Fruit fly (Drosophila melanogaster) whole organism, embryonic: Measurements from ENCODE around the gene CG12814.

Source experiments
- Aef1 ChIP-seq: fragments of 200-800 bp; sonication (Bioruptor generic); IDR thresholded peaks from 3 replicates; pipeline ENCODE4 v1.3.6; 2022; ENCODE audit warnings: missing biosample characterization, missing genetic modification characterization
- CG10431 ChIP-seq: fragments of 200-800 bp; sonication (Bioruptor generic); optimal IDR thresholded peaks from 3 replicates; lab custom pipeline; 2018; ENCODE audit warnings: missing biosample characterization, mild to moderate bottlenecking, missing genetic modification characterization
- CG10462 ChIP-seq: fragments of 200-800 bp; sonication (Bioruptor generic); optimal IDR thresholded peaks from 2 replicates; lab custom pipeline; 2016; ENCODE audit warnings: missing biosample characterization, missing genetic modification characterization
- CG10565 ChIP-seq: fragments of 200-800 bp; sonication (Bioruptor generic); optimal IDR thresholded peaks from 3 replicates; lab custom pipeline; 2016; ENCODE audit warnings: missing biosample characterization, mild to moderate bottlenecking, missing genetic modification characterization
- CG11085 ChIP-seq: fragments of 200-800 bp; sonication (Bioruptor generic); IDR thresholded peaks from 2 replicates; pipeline ENCODE4 v1.3.6; 2022; ENCODE audit warnings: missing biosample characterization, missing genetic modification characterization
- CG11695 ChIP-seq: fragments of 200-800 bp; sonication (Bioruptor generic); IDR thresholded peaks from 3 replicates; pipeline ENCODE4 v1.3.6; 2022; ENCODE audit warnings: missing biosample characterization, missing genetic modification characterization
- CG12659 ChIP-seq: fragments of 200-800 bp; sonication (Bioruptor generic); optimal IDR thresholded peaks from 3 replicates; lab custom pipeline; 2017; ENCODE audit warnings: mild to moderate bottlenecking, missing biosample characterization, missing genetic modification reagents, missing genetic modification characterization
- CG13624 ChIP-seq: fragments of 200-800 bp; sonication (Bioruptor generic); optimal IDR thresholded peaks from 2 replicates; lab custom pipeline; 2016; ENCODE audit warnings: missing biosample characterization, missing genetic modification characterization
- CG14050 ChIP-seq: fragments of 200-800 bp; sonication (Bioruptor generic); IDR thresholded peaks from 3 replicates; pipeline ENCODE4 v1.3.6; 2022; ENCODE audit warnings: missing biosample characterization, missing genetic modification characterization
- CG14667 ChIP-seq: fragments of 200-800 bp; sonication (Bioruptor generic); IDR thresholded peaks from 2 replicates; pipeline ENCODE4 v1.3.6; 2022; ENCODE audit warnings: missing biosample characterization, missing genetic modification characterization
- CG16813 ChIP-seq: fragments of 200-800 bp; sonication (Bioruptor generic); IDR thresholded peaks from 3 replicates; pipeline ENCODE4 v1.3.6; 2022; ENCODE audit warnings: missing biosample characterization, missing genetic modification characterization; ENCODE audit not compliant: partially characterized antibody
- CG2678 ChIP-seq: fragments of 200-800 bp; sonication (Bioruptor generic); optimal IDR thresholded peaks from 3 replicates; lab custom pipeline; 2019; ENCODE audit warnings: missing biosample characterization, mild to moderate bottlenecking, missing genetic modification characterization, moderate library complexity
- CG2712 ChIP-seq: fragments of 200-800 bp; optimal IDR thresholded peaks from 3 replicates; lab custom pipeline; 2019; ENCODE audit warnings: missing biosample characterization, mild to moderate bottlenecking, missing genetic modification characterization, moderate library complexity
- CG3065 ChIP-seq: fragments of 200-800 bp; sonication (Bioruptor generic); optimal IDR thresholded peaks from 2 replicates; lab custom pipeline; 2016; ENCODE audit warnings: missing biosample characterization, missing genetic modification characterization
- CG31441 ChIP-seq: fragments of 200-800 bp; sonication (Bioruptor generic); IDR thresholded peaks from 2 replicates; pipeline ENCODE4 v1.3.6; 2022; ENCODE audit warnings: missing biosample characterization, missing genetic modification characterization
- CG3726 ChIP-seq: fragments of 200-800 bp; sonication (Bioruptor generic); IDR thresholded peaks from 3 replicates; pipeline ENCODE4, ENCODE4 v1.3.6; 2022; ENCODE audit warnings: missing biosample characterization, missing genetic modification characterization
- CG4424 ChIP-seq: fragments of 200-800 bp; sonication (Bioruptor generic); optimal IDR thresholded peaks from 3 replicates; lab custom pipeline; 2016; ENCODE audit warnings: missing biosample characterization, missing genetic modification characterization
- CG5245 ChIP-seq: fragments of 200-800 bp; sonication (Bioruptor generic); optimal IDR thresholded peaks from 3 replicates; lab custom pipeline; 2016; ENCODE audit warnings: missing biosample characterization, missing genetic modification characterization
- CG6175 ChIP-seq: fragments of 200-800 bp; sonication (Bioruptor generic); IDR thresholded peaks from 3 replicates; pipeline ENCODE4 v1.3.6; 2022; ENCODE audit warnings: missing biosample characterization, missing genetic modification characterization
- CG7271 ChIP-seq: fragments of 200-800 bp; sonication (Bioruptor generic); optimal IDR thresholded peaks from 2 replicates; lab custom pipeline; 2018; ENCODE audit warnings: missing biosample characterization, mild to moderate bottlenecking, missing genetic modification characterization, moderate library complexity
- CG8388 ChIP-seq: fragments of 200-800 bp; sonication (Bioruptor generic); optimal IDR thresholded peaks from 2 replicates; lab custom pipeline; 2019; ENCODE audit warnings: missing biosample characterization, mild to moderate bottlenecking, missing genetic modification characterization, moderate library complexity
- CG9932 ChIP-seq: fragments of 200-800 bp; sonication (Bioruptor generic); IDR thresholded peaks from 2 replicates; pipeline ENCODE4 v1.3.6; 2022; ENCODE audit warnings: missing biosample characterization, missing genetic modification characterization
- CrebB ChIP-seq: fragments of 200-800 bp; sonication (Bioruptor generic); optimal IDR thresholded peaks from 3 replicates; lab custom pipeline; 2018; ENCODE audit warnings: missing biosample characterization, mild to moderate bottlenecking, missing genetic modification characterization
- D19A ChIP-seq: fragments of 200-800 bp; optimal IDR thresholded peaks from 3 replicates; lab custom pipeline; 2019; ENCODE audit warnings: missing biosample characterization, mild to moderate bottlenecking, missing genetic modification characterization, moderate library complexity
- Dad ChIP-seq: fragments of 200-800 bp; sonication (Bioruptor generic); optimal IDR thresholded peaks from 3 replicates; lab custom pipeline; 2016; ENCODE audit warnings: missing biosample characterization, missing genetic modification characterization
- Dbx ChIP-seq: fragments of 200-800 bp; sonication (Bioruptor generic); IDR thresholded peaks from 3 replicates; pipeline ENCODE4 v1.3.6; 2022; ENCODE audit warnings: missing biosample characterization, missing genetic modification characterization
- Ets97D ChIP-seq: fragments of 200-800 bp; sonication (Bioruptor generic); optimal IDR thresholded peaks from 3 replicates; lab custom pipeline; 2016; ENCODE audit warnings: missing biosample characterization, missing genetic modification characterization
- HLHmδ ChIP-seq: fragments of 200-800 bp; sonication (Bioruptor generic); optimal IDR thresholded peaks from 2 replicates; lab custom pipeline; 2018; ENCODE audit warnings: missing biosample characterization, mild to moderate bottlenecking, missing genetic modification characterization, moderate library complexity
- Hand ChIP-seq: fragments of 200-800 bp; sonication (Bioruptor generic); optimal IDR thresholded peaks from 2 replicates; lab custom pipeline; 2017; ENCODE audit warnings: mild to moderate bottlenecking, missing biosample characterization, missing genetic modification reagents, missing genetic modification characterization
- Kr ChIP-seq: fragments of 200-800 bp; sonication (Bioruptor generic); optimal IDR thresholded peaks from 2 replicates; lab custom pipeline; 2017; ENCODE audit warnings: missing biosample characterization, mild to moderate bottlenecking, missing genetic modification characterization
- Lpt ChIP-seq: fragments of >200 bp; optimal IDR thresholded peaks from 2 replicates; lab custom pipeline; 2018; ENCODE audit warnings: missing biosample characterization, missing genetic modification characterization
- Meics ChIP-seq: fragments of 200-800 bp; sonication (Bioruptor generic); optimal IDR thresholded peaks from 2 replicates; lab custom pipeline; 2017; ENCODE audit warnings: missing biosample characterization, mild to moderate bottlenecking, missing genetic modification characterization
- NFAT ChIP-seq: fragments of 200-800 bp; sonication (Bioruptor generic); IDR thresholded peaks from 2 replicates; pipeline ENCODE4 v1.3.6; 2022; ENCODE audit warnings: missing biosample characterization, missing genetic modification characterization
- Rfx ChIP-seq: fragments of 200-800 bp; sonication (Bioruptor generic); IDR thresholded peaks from 2 replicates; pipeline ENCODE4 v1.3.6; 2022; ENCODE audit warnings: missing biosample characterization, missing genetic modification characterization
- Tbp ChIP-seq: fragments of >200 bp; optimal IDR thresholded peaks from 2 replicates; lab custom pipeline; 2018; ENCODE audit warnings: missing biosample characterization, missing genetic modification characterization
- abd-A ChIP-seq: fragments of 200-800 bp; sonication (Bioruptor generic); optimal IDR thresholded peaks from 3 replicates; lab custom pipeline; 2019; ENCODE audit warnings: missing biosample characterization, mild to moderate bottlenecking, missing genetic modification characterization, moderate library complexity
- ci ChIP-seq: fragments of 200-800 bp; sonication (Bioruptor generic); IDR thresholded peaks from 3 replicates; pipeline ENCODE4 v1.3.6; 2022; ENCODE audit warnings: missing biosample characterization, missing genetic modification characterization
- croc ChIP-seq: fragments of 200-800 bp; sonication (Bioruptor generic); conservative IDR thresholded peaks from 3 replicates; pipeline ENCODE4 v1.3.6; 2022; ENCODE audit warnings: missing biosample characterization, missing genetic modification characterization
- crol ChIP-seq: fragments of 200-800 bp; sonication (Bioruptor generic); IDR thresholded peaks from 2 replicates; pipeline ENCODE4 v1.3.6; 2022; ENCODE audit warnings: missing biosample characterization, missing genetic modification characterization
- fu2 ChIP-seq: fragments of 200-800 bp; sonication (Bioruptor generic); optimal IDR thresholded peaks from 2 replicates; lab custom pipeline; 2016; ENCODE audit warnings: missing biosample characterization, missing genetic modification characterization
- gfzf ChIP-seq: fragments of 200-800 bp; sonication (Bioruptor generic); optimal IDR thresholded peaks from 2 replicates; lab custom pipeline; 2016; ENCODE audit warnings: missing biosample characterization, mild to moderate bottlenecking, missing genetic modification characterization, moderate library complexity
- grn ChIP-seq: fragments of 200-800 bp; sonication (Bioruptor generic); optimal IDR thresholded peaks from 3 replicates; lab custom pipeline; 2017; ENCODE audit warnings: missing biosample characterization, missing genetic modification characterization
- hth ChIP-seq: fragments of >200 bp; optimal IDR thresholded peaks from 2 replicates; lab custom pipeline; 2017; ENCODE audit warnings: inconsistent platforms
- kni ChIP-seq: fragments of 200-800 bp; sonication (Bioruptor generic); optimal IDR thresholded peaks from 3 replicates; lab custom pipeline; 2017; ENCODE audit warnings: mild to moderate bottlenecking, missing biosample characterization, missing genetic modification reagents, missing genetic modification characterization
- lmd ChIP-seq: fragments of 200-800 bp; sonication (Bioruptor generic); IDR thresholded peaks from 2 replicates; pipeline ENCODE4 v1.3.6; 2022; ENCODE audit warnings: missing biosample characterization, missing genetic modification characterization
- p53 ChIP-seq: fragments of 200-800 bp; sonication (Bioruptor generic); optimal IDR thresholded peaks from 2 replicates; lab custom pipeline; 2016; ENCODE audit warnings: missing biosample characterization, missing genetic modification characterization
- sd ChIP-seq: fragments of 200-800 bp; sonication (Bioruptor generic); optimal IDR thresholded peaks from 3 replicates; lab custom pipeline; 2018; ENCODE audit warnings: missing biosample characterization, mild to moderate bottlenecking, missing genetic modification characterization, moderate library complexity
- tin ChIP-seq: fragments of 200-800 bp; sonication (Bioruptor generic); optimal IDR thresholded peaks from 3 replicates; lab custom pipeline; 2016; ENCODE audit warnings: missing biosample characterization, missing genetic modification characterization
- tio ChIP-seq: fragments of 200-800 bp; sonication (Bioruptor generic); optimal IDR thresholded peaks from 2 replicates; lab custom pipeline; 2017; ENCODE audit warnings: missing biosample characterization, missing genetic modification characterization, inconsistent platforms
- toy ChIP-seq: fragments of 200-800 bp; sonication (Bioruptor generic); IDR thresholded peaks from 2 replicates; pipeline ENCODE4 v1.3.6; 2022; ENCODE audit warnings: missing biosample characterization, missing genetic modification characterization
- usp ChIP-seq: fragments of >200 bp; optimal IDR thresholded peaks from 2 replicates; lab custom pipeline; 2017; ENCODE audit warnings: missing biosample characterization, missing genetic modification characterization
- wdn ChIP-seq: fragments of 200-800 bp; sonication (Bioruptor generic); IDR thresholded peaks from 2 replicates; pipeline ENCODE4 v1.3.6; 2022; ENCODE audit warnings: missing biosample characterization, missing genetic modification characterization
- z ChIP-seq: fragments of 200-800 bp; sonication (Bioruptor generic); IDR thresholded peaks from 3 replicates; pipeline ENCODE4 v1.3.6; 2022; ENCODE audit warnings: missing biosample characterization, missing genetic modification characterization

CG12814 gene

dm6 chr3R:10213430-10213829 is 24.0 kb upstream of the CG12814 start (continued):
- TF ChIP-seq sd (tag; lab: Kevin White, UChicago) (peak; percentile 12), D19A (tag; lab: Kevin White, UChicago) (peak; percentile 63), CG11695 (GFP tag; lab: Robert Waterston, UW) (peak; percentile 48; the same call in 1 of the 3 replicates), NFAT (GFP tag; lab: Robert Waterston, UW) (peak; percentile 51), Lpt (GFP tag; lab: Kevin White, UChicago) (no peak), Meics (peak; percentile 35), CG2678 (tag; lab: Kevin White, UChicago) (no peak), CG5245 (GFP tag; lab: Kevin White, UChicago) (peak; percentile 36), tio (GFP tag; lab: Kevin White, UChicago) (peak; percentile 12), HLHmδ (GFP tag; lab: Kevin White, UChicago) (no peak), croc (peak; percentile 63; the same call in 2 of the 3 replicates), wdn (GFP tag; lab: Robert Waterston, UW) (no peak), Dbx (GFP tag; lab: Robert Waterston, UW) (no peak), CG9932 (GFP tag; lab: Robert Waterston, UW) (0 out of 2 replicates have a peak, but pooled peaks have one; percentile 23), fu2 (GFP tag; lab: Kevin White, UChicago) (no peak), abd-A (no peak), hth (lab: Kevin White, UChicago) (no peak), z (no peak), kni (GFP tag; lab: Kevin White, UChicago) (no peak), Dad (GFP tag; lab: Kevin White, UChicago) (no peak), CG6175 (GFP tag; lab: Robert Waterston, UW) (no peak), CG10462 (peak; percentile 2), CG8388 (GFP tag; lab: Kevin White, UChicago) (peak; percentile 77), CG3726 (0 out of 3 replicates have a peak, but pooled peaks have one; percentile 31), ci (GFP tag; lab: Robert Waterston, UW) (peak; percentile 86), tin (GFP tag; lab: Kevin White, UChicago) (peak; percentile 55), gfzf (GFP tag; lab: Kevin White, UChicago) (no peak), CG13624 (GFP tag; lab: Kevin White, UChicago) (no peak), CG2712 (tag; lab: Kevin White, UChicago) (peak; percentile 86), grn (GFP tag; lab: Kevin White, UChicago) (no peak), Tbp (GFP tag; lab: Kevin White, UChicago) (no peak), CG7271 (tag; lab: Kevin White, UChicago) (no peak), Aef1 (GFP tag; lab: Robert Waterston, UW) (peak; percentile 63; the same call in 2 of the 3 replicates), p53 (GFP tag; lab: Kevin White, UChicago) (no peak), CG10565 (GFP tag; lab: Kevin White, UChicago) (no peak), Hand (GFP tag; lab: Kevin White, UChicago) (no peak), CG11085 (GFP tag; lab: Robert Waterston, UW) (no peak), usp (GFP tag; lab: Kevin White, UChicago) (no peak), CG31441 (GFP tag; lab: Robert Waterston, UW) (peak; percentile 83), lmd (peak; percentile 84), Kr (GFP tag; lab: Kevin White, UChicago) (no peak), CG4424 (peak; percentile 52), CG3065 (GFP tag; lab: Kevin White, UChicago) (no peak), toy (GFP tag; lab: Robert Waterston, UW) (no peak), Ets97D (GFP tag; lab: Kevin White, UChicago) (no peak), CG10431 (GFP tag; lab: Kevin White, UChicago) (no peak), CrebB (tag; lab: Kevin White, UChicago) (peak; percentile 17), CG16813 (GFP tag; lab: Robert Waterston, UW) (no peak), crol (GFP tag; lab: Robert Waterston, UW) (no peak), CG12659 (GFP tag; lab: Kevin White, UChicago) (peak; percentile 54), CG14050 (GFP tag; lab: Robert Waterston, UW) (peak; percentile 61; the same call in 2 of the 3 replicates), Rfx (GFP tag; lab: Robert Waterston, UW) (peak; percentile 71), CG14667 (GFP tag; lab: Robert Waterston, UW) (peak; percentile 54)
